Fruit fly (Drosophila melanogaster): ENCODE results near the gene CG12321.

dm6 chr3R:18185385-18185784, 3.1 kb downstream of the CG12321 start, which contains the start of the genes Arp5 and CG7208:
- TF ChIP-seq CG1621 (tag; optimal IDR thresholded peaks at IDR 0.05) (no peak), CG4318 (GFP tag; optimal IDR thresholded peaks at IDR 0.05) (peak; percentile 34), CG8632 (GFP tag; optimal IDR thresholded peaks at IDR 0.05) (peak; percentile 39), topi (GFP tag; optimal IDR thresholded peaks at IDR 0.05) (peak; percentile 73), Met (GFP tag; optimal IDR thresholded peaks at IDR 0.05) (no peak), Sox102F (GFP tag; optimal IDR thresholded peaks at IDR 0.05) (no peak), cyc (GFP tag; optimal IDR thresholded peaks at IDR 0.05) (peak; percentile 68), Hr39 (GFP tag; optimal IDR thresholded peaks at IDR 0.05) (peak; percentile 68), achi (GFP tag; optimal IDR thresholded peaks at IDR 0.05) (peak; percentile 79), dsx (GFP tag; optimal IDR thresholded peaks at IDR 0.05; ENCODE audit: poor library complexity, severe bottlenecking) (no peak)
